Worm (Caenorhabditis elegans): ENCODE measurements around the gene heri-1.

ce11 chrII:6120548-6120947 lies 7.6 kb upstream of the heri-1 start:
- TF ChIP-seq unc-3 (GFP tag; conservative IDR thresholded peaks at IDR 0.05), result no peak
- TF ChIP-seq unc-3 (tag; optimal IDR thresholded peaks at IDR 0.05), result no peak
- no peak for TF ChIP-seq nhr-232 (tag; optimal IDR thresholded peaks at IDR 0.05)
- TF ChIP-seq fkh-10 (GFP tag; optimal IDR thresholded peaks at IDR 0.05), result no peak
- TF ChIP-seq ama-1 (optimal IDR thresholded peaks at IDR 0.05), result no peak
- TF ChIP-seq unc-86 (tag; optimal IDR thresholded peaks at IDR 0.05), result no peak
- TF ChIP-seq unc-55 (GFP tag; optimal IDR thresholded peaks at IDR 0.05), result no peak
- TF ChIP-seq ceh-45 (GFP tag; IDR thresholded peaks at IDR 0.05), result no peak
- no peak for TF ChIP-seq hlh-30 (tag; optimal IDR thresholded peaks at IDR 0.05; ENCODE audit: insufficient read depth)
- TF ChIP-seq fax-1 (tag; optimal IDR thresholded peaks at IDR 0.05), result no peak
- no peak for TF ChIP-seq hlh-6 (tag; optimal IDR thresholded peaks at IDR 0.05)
- no peak for TF ChIP-seq ceh-22 (tag; optimal IDR thresholded peaks at IDR 0.05)
- no peak for TF ChIP-seq lim-6 (tag; optimal IDR thresholded peaks at IDR 0.05)
- no peak for TF ChIP-seq dmd-4 (tag; optimal IDR thresholded peaks at IDR 0.05; ENCODE audit: borderline replicate concordance)
- TF ChIP-seq ahr-1 (tag; optimal IDR thresholded peaks at IDR 0.05), result no peak
